Worm (Caenorhabditis elegans): ENCODE measurements around the gene Y24D9A.6.

- TF ChIP-seq ceh-36 (tag; optimal IDR thresholded peaks at IDR 0.05) (no peak), tra-4 (tag; optimal IDR thresholded peaks at IDR 0.05) (no peak), sea-1 (GFP tag; conservative IDR thresholded peaks at IDR 0.05) (no peak), flt-1 (GFP tag; IDR thresholded peaks at IDR 0.05) (no peak), tbx-11 (GFP tag; IDR thresholded peaks at IDR 0.05) (no peak), ama-1 (optimal IDR thresholded peaks at IDR 0.05) (no peak), F13C5.2 (tag; optimal IDR thresholded peaks at IDR 0.05) (no peak), pes-1 (GFP tag; IDR thresholded peaks at IDR 0.05) (no peak), scrt-1 (GFP tag; IDR thresholded peaks at IDR 0.05) (no peak), ets-7 (tag; optimal IDR thresholded peaks at IDR 0.05) (no peak), tbx-37 (GFP tag; conservative IDR thresholded peaks at IDR 0.05) (no peak)
These were observed 1.3 kb downstream of the Y24D9A.6 start for ce11 chrIV:4398890-4399289.
